Worm (Caenorhabditis elegans) whole organism, young adult: Measurements from ENCODE around the gene C01B9.1.

Experiments
- B0019.2 ChIP-seq: fragments of 200-800 bp; sonication (Bioruptor generic); conservative IDR thresholded peaks from 2 replicates; pipeline ENCODE4 v1.3.6; 2022; ENCODE audit warnings: missing genetic modification reagents, missing genetic modification characterization, missing compliant biosample characterization
- F23B12.7 ChIP-seq: sonication (generic microtip); optimal IDR thresholded peaks from 2 replicates; lab custom pipeline; 2017; ENCODE audit warnings: missing genetic modification characterization, mild to moderate bottlenecking, missing compliant biosample characterization, antibody characterized with exemption, moderate library complexity; ENCODE audit not compliant: insufficient read depth
- F49E8.2 ChIP-seq: sonication (generic microtip); optimal IDR thresholded peaks from 3 replicates; lab custom pipeline; 2017; ENCODE audit warnings: missing genetic modification characterization, mild to moderate bottlenecking, missing compliant biosample characterization, antibody characterized with exemption, moderate library complexity; ENCODE audit not compliant: insufficient read depth
- F57A8.1 ChIP-seq: fragments of 200-800 bp; sonication (Bioruptor generic); optimal IDR thresholded peaks from 2 replicates; lab custom pipeline; 2018; ENCODE audit warnings: mild to moderate bottlenecking, missing genetic modification characterization, moderate library complexity, missing compliant biosample characterization
- K11D2.4 ChIP-seq: fragments of 200-800 bp; sonication (Bioruptor generic); IDR thresholded peaks from 2 replicates; pipeline ENCODE4 v1.3.6; 2022; ENCODE audit warnings: missing genetic modification reagents, missing genetic modification characterization, missing compliant biosample characterization
- K12H6.12 ChIP-seq: fragments of 200-800 bp; sonication (Bioruptor generic); optimal IDR thresholded peaks from 2 replicates; lab custom pipeline; 2018; ENCODE audit warnings: mild to moderate bottlenecking, missing genetic modification characterization, missing compliant biosample characterization
- T26A5.8 ChIP-seq: sonication (generic microtip); optimal IDR thresholded peaks from 2 replicates; lab custom pipeline; 2016; ENCODE audit warnings: missing genetic modification characterization, missing compliant biosample characterization
- Y95B8A.8 ChIP-seq: fragments of 200-800 bp; sonication (Bioruptor generic); IDR thresholded peaks from 2 replicates; pipeline ENCODE4 v1.3.6; 2022; ENCODE audit warnings: missing genetic modification reagents, missing genetic modification characterization, missing compliant biosample characterization
- akir-1 ChIP-seq: fragments of 200-800 bp; sonication (Bioruptor generic); optimal IDR thresholded peaks from 2 replicates; lab custom pipeline; 2018; ENCODE audit warnings: mild to moderate bottlenecking, missing genetic modification characterization, moderate library complexity, missing compliant biosample characterization
- athp-1 ChIP-seq: sonication (generic microtip); optimal IDR thresholded peaks from 2 replicates; lab custom pipeline; 2017; ENCODE audit warnings: mild to moderate bottlenecking, missing genetic modification characterization, missing compliant biosample characterization
- bed-1 ChIP-seq: fragments of 200-800 bp; sonication (Bioruptor generic); IDR thresholded peaks from 2 replicates; pipeline ENCODE4 v1.3.6; 2022; ENCODE audit warnings: missing genetic modification reagents, missing genetic modification characterization, missing compliant biosample characterization
- bed-2 ChIP-seq: fragments of 200-800 bp; sonication (Bioruptor generic); IDR thresholded peaks from 2 replicates; pipeline ENCODE4 v1.3.6; 2022; ENCODE audit warnings: missing genetic modification reagents, missing genetic modification characterization, missing compliant biosample characterization
- ccch-3 ChIP-seq: fragments of 200-800 bp; sonication (Bioruptor generic); optimal IDR thresholded peaks from 2 replicates; lab custom pipeline; 2018; ENCODE audit warnings: mild to moderate bottlenecking, missing genetic modification characterization, missing compliant biosample characterization
- ceh-100 ChIP-seq: fragments of 200-800 bp; sonication (Bioruptor generic); IDR thresholded peaks from 2 replicates; pipeline ENCODE4 v1.3.6; 2022; ENCODE audit warnings: missing genetic modification reagents, missing genetic modification characterization, missing compliant biosample characterization
- efl-1 ChIP-seq: fragments of 150-350 bp; optimal IDR thresholded peaks from 2 replicates; lab custom pipeline; 2014; ENCODE audit warnings: missing biosample characterization, missing genetic modification reagents, missing genetic modification characterization
- egl-18 ChIP-seq: fragments of 200-800 bp; sonication (Bioruptor generic); IDR thresholded peaks from 2 replicates; pipeline ENCODE4 v1.3.6; 2022; ENCODE audit warnings: missing genetic modification reagents, missing genetic modification characterization, missing compliant biosample characterization
- egl-44 ChIP-seq: fragments of 200-800 bp; sonication (Bioruptor generic); IDR thresholded peaks from 2 replicates; pipeline ENCODE4 v1.3.6; 2022; ENCODE audit warnings: missing genetic modification reagents, missing genetic modification characterization, missing compliant biosample characterization
- fkh-3 ChIP-seq: sonication (generic microtip); optimal IDR thresholded peaks from 2 replicates; lab custom pipeline; 2016; ENCODE audit warnings: mild to moderate bottlenecking, missing genetic modification characterization, missing compliant biosample characterization
- gei-17 ChIP-seq: fragments of 200-800 bp; sonication (Bioruptor generic); optimal IDR thresholded peaks from 2 replicates; lab custom pipeline; 2018; ENCODE audit warnings: mild to moderate bottlenecking, missing genetic modification characterization, missing compliant biosample characterization
- hmg-1.2 ChIP-seq: fragments of 200-800 bp; sonication (Bioruptor generic); IDR thresholded peaks from 2 replicates; pipeline ENCODE4 v1.3.6; 2022; ENCODE audit warnings: missing genetic modification reagents, missing genetic modification characterization, missing compliant biosample characterization
- hmg-20 ChIP-seq: fragments of 200-800 bp; sonication (Bioruptor generic); IDR thresholded peaks from 2 replicates; pipeline ENCODE4 v1.3.6; 2022; ENCODE audit warnings: missing genetic modification reagents, missing genetic modification characterization, missing compliant biosample characterization
- hsf-1 ChIP-seq: fragments of 200-800 bp; sonication (Bioruptor generic); IDR thresholded peaks from 2 replicates; pipeline ENCODE4 v1.3.6; 2022; ENCODE audit warnings: missing genetic modification reagents, missing genetic modification characterization, missing compliant biosample characterization
- lin-35 ChIP-seq, 3 experiments: fragments of 150-350 bp in 2 of 3; sonication (generic microtip) in 1 of 3; optimal IDR thresholded peaks; 2 replicates each; lab custom pipeline; 2014 to 2018; ENCODE audit warnings: missing biosample characterization in 3 of 3, missing genetic modification characterization in 3 of 3, missing genetic modification reagents in 3 of 3
- lsl-1 ChIP-seq: fragments of 200-800 bp; sonication (Bioruptor generic); optimal IDR thresholded peaks from 2 replicates; lab custom pipeline; 2018; ENCODE audit warnings: mild to moderate bottlenecking, missing genetic modification characterization, moderate library complexity, missing compliant biosample characterization
- mcd-1 ChIP-seq: fragments of 200-800 bp; sonication (Bioruptor generic); IDR thresholded peaks from 2 replicates; pipeline ENCODE4 v1.3.6; 2022; ENCODE audit warnings: missing genetic modification reagents, missing genetic modification characterization, missing compliant biosample characterization
- mel-28 ChIP-seq: sonication (generic microtip); optimal IDR thresholded peaks from 2 replicates; lab custom pipeline; 2016; ENCODE audit warnings: borderline replicate concordance, mild to moderate bottlenecking, missing genetic modification characterization, missing compliant biosample characterization
- mxl-1 ChIP-seq: sonication (generic microtip); optimal IDR thresholded peaks from 2 replicates; lab custom pipeline; 2016; ENCODE audit warnings: missing genetic modification characterization, missing compliant biosample characterization
- rcor-1 ChIP-seq: fragments of 200-800 bp; sonication (Bioruptor generic); IDR thresholded peaks from 2 replicates; pipeline ENCODE4 v1.3.6; 2022; ENCODE audit warnings: missing genetic modification reagents, missing genetic modification characterization, missing compliant biosample characterization
- rec-8 ChIP-seq, 2 experiments: sonication (generic microtip); optimal IDR thresholded peaks; 2 replicates each; lab custom pipeline; 2016; ENCODE audit warnings: mild to moderate bottlenecking in 2 of 2, missing genetic modification characterization in 2 of 2, missing genetic modification reagents in 2 of 2, missing genotype in 2 of 2, missing biosample characterization in 1 of 2, missing compliant biosample characterization in 1 of 2, moderate library complexity in 1 of 2
- repo-1 ChIP-seq: sonication (generic microtip); optimal IDR thresholded peaks from 2 replicates; lab custom pipeline; 2017; ENCODE audit warnings: mild to moderate bottlenecking, missing genetic modification characterization, missing compliant biosample characterization
- unc-130 ChIP-seq: sonication (generic microtip); optimal IDR thresholded peaks from 2 replicates; lab custom pipeline; 2016; ENCODE audit warnings: missing genetic modification reagents, missing genetic modification characterization, missing compliant biosample characterization
- ztf-26 ChIP-seq: sonication (generic microtip); optimal IDR thresholded peaks from 2 replicates; lab custom pipeline; 2017; ENCODE audit warnings: missing genetic modification characterization, missing compliant biosample characterization
- ztf-28 ChIP-seq: fragments of 200-800 bp; sonication (Bioruptor generic); IDR thresholded peaks from 2 replicates; pipeline ENCODE4 v1.3.6; 2022; ENCODE audit warnings: missing genetic modification reagents, missing genetic modification characterization, missing compliant biosample characterization

Gene C01B9.1

DNA sequence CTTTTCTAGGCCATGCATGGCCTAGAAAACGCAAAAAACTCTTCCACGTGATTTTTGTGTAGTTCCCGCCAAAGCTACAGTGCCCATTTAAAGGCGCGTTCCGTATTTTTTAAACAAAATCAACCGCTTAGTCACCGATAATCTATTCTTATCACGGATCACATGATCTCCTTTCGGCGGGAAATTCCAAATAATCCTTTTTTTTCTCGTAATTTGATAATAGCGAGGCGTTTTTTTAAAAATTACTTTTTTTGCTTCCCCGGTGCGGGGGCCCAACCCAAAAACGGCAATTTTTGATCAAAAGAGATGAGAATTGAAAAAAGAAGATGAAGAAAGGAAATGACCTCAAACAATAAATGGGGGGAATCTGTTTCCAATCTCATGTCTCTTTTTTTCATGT, 20.3 kb upstream of the C01B9.1 start:
- TF ChIP-seq hmg-20 (GFP tag; lab: Robert Waterston, UW) (no peak), lin-35 (GFP tag; optimal IDR thresholded peaks at IDR 0.05; lab: Kevin White, UChicago) (no peak), ztf-26 (tag; lab: Kevin White, UChicago) (peak; percentile 76), fkh-3 (tag; lab: Kevin White, UChicago) (no peak)

DNA sequence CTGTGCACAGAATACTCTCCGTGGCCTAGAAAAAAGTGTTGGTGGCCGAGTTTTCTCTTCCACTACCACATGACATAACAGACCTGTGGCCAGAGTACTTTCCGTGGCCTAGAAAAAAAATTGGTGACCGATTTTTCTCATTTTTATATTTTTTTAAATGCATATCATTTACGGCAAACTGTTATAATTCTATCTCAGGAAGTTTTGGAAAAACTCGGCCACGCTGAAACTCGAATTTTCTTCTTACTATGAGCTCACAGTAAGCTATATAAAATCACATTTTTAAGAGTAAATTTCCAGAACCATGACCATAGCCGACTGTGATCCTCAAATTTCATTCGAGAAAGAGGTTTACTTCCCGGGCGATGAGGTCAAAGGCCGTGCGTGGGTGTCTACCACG, 19.4 kb upstream of the C01B9.1 start, which contains the start of gene arrd-14:
TSS of gene arrd-14 (plus strand) at position 301 of the 400 bp plus-strand sequence.
- TF ChIP-seq T26A5.8 (tag; lab: Kevin White, UChicago) (no peak), egl-18 (GFP tag; lab: Robert Waterston, UW) (no peak), hsf-1 (GFP tag; lab: Robert Waterston, UW) (no peak), Y95B8A.8 (GFP tag; lab: Robert Waterston, UW) (no peak)

DNA sequence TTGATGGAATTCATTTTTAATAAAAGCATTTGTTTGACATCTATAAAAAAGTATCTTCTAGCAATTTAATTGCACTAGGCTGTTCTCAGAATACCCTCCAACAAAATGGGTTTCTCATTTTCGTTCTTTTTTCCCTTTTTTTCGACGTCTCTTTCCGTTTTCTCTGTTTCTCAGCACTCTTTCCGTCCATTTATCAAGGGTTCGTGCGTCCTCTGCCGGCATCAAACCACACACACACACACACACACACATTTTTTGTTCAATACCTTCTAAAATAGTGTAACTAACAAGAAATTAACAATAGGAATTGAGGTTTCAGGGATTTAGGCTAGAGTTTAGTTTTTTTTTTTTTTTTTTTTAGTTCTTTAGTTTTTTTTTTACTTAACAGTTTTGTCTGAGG, 15.1 kb upstream of the C01B9.1 start:
- no peak for TF ChIP-seq efl-1 (GFP tag; lab: Kevin White, UChicago)
- TF ChIP-seq athp-1 = no peak
- TF ChIP-seq mel-28 = no peak
- no peak for TF ChIP-seq ceh-100 (GFP tag; lab: Robert Waterston, UW)
- no peak for TF ChIP-seq rcor-1 (GFP tag; lab: Robert Waterston, UW)
- TF ChIP-seq B0019.2 = no peak
- no peak for TF ChIP-seq akir-1
- no peak for TF ChIP-seq unc-130
- no peak for TF ChIP-seq hmg-1.2 (GFP tag; lab: Robert Waterston, UW)
- no peak for TF ChIP-seq rec-8 (tag; optimal IDR thresholded peaks at IDR 0.05; lab: Kevin White, UChicago)
- no peak for TF ChIP-seq bed-2
- no peak for TF ChIP-seq ccch-3 (GFP tag; lab: Kevin White, UChicago)

DNA sequence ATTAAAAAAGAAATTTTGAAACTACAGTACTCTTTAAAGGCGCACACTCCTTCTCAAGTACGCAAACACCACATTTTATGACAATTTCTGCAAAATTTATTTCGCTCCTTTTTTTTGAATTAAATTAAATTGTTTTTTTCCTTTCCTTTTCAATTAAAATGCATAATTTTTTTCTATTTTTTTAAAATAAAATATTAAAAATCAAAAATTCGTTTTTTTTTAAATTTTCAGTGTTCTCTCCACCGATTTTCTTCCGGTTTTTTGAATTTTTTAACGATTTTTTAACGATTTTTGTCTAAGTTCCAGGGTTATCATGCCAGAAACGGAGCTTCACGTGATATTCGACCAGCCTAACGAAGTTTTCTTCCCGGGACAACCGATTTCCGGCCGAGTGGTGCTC, 13.3 kb upstream of the C01B9.1 start, which contains the start of gene arrd-13:
TSS of gene arrd-13 (plus strand) at position 301 of the 400 bp plus-strand sequence.
- TF ChIP-seq lsl-1 (GFP tag; lab: Kevin White, UChicago) (peak; percentile 69), ztf-28 (GFP tag; lab: Robert Waterston, UW) (no peak)

DNA sequence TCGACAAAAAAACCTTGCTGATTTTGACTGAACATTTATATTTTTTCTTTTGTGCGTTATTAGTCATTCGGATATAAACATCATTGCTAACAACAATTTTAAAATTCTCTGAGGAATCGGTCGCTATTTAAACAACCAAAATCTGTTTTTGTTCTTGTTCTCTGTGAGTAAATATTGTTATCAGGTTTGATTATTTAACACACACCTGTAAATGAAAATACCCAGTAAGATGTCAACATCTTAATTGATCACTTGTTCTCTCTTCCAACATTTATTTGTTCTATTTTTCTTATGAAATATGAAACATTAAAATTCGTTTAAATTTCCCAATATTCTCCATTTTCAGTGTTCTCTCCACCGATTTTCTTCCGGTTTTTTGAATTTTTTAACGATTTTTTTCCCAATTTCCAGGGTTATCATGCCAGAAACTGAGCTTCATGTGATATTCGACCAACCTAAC, 8.3 kb upstream of the C01B9.1 start, which contains the start of gene arrd-11:
TSS of gene arrd-11 (plus strand) at position 410 of the 460 bp plus-strand sequence.
- TF ChIP-seq F49E8.2 = no peak
- TF ChIP-seq repo-1 (tag; lab: Kevin White, UChicago) = no peak
- TF ChIP-seq hmg-1.2 (GFP tag; lab: Robert Waterston, UW) = no peak
- no peak for TF ChIP-seq F57A8.1 (GFP tag; lab: Kevin White, UChicago)
- no peak for TF ChIP-seq egl-44 (GFP tag; lab: Robert Waterston, UW)

DNA sequence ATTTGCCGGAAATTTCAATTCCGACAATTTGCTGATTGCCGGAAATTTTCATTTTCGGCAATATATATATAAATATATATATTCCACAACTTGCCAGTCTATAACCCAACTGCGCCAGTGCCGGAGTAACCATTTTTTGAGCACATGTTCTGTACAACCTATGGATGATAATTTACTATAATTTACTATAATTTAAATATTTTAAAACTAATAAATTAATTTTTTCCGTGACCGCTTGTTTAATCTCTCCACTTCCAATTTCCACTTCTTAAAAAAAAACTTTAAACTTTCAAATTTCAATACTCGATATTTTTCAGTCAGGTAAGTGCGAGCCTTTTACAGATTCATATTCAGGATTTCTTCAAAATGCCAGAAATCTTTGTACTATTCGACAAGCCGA, 5.4 kb upstream of the C01B9.1 start, which contains the start of gene arrd-12:
TSS of gene arrd-12 (plus strand) at position 301 of the 400 bp plus-strand sequence.
- TF ChIP-seq mcd-1 (no peak), F23B12.7 (no peak), Y95B8A.8 (GFP tag; lab: Robert Waterston, UW) (no peak), K12H6.12 (tag; lab: Kevin White, UChicago) (no peak), mxl-1 (tag; lab: Kevin White, UChicago) (no peak), lsl-1 (GFP tag; lab: Kevin White, UChicago) (no peak), gei-17 (GFP tag; lab: Kevin White, UChicago) (no peak), K11D2.4 (GFP tag; lab: Robert Waterston, UW) (no peak), bed-1 (GFP tag; lab: Robert Waterston, UW) (no peak)
